Comparison of ENCODE assay signal across 2 worm cellular contexts in genomic region chrX:13687655-13688054, ce11.
A peak's percentile ranks its signal among the peaks of the same experiment; 100 is the strongest.
TF ChIP-seq lines count a peak whose summit lies in the region.

adm-2 (plus strand) TSS chrX:13687955.

TF ChIP-seq in whole organism, L3 larva, 47 proteins besides CTCF, POLR2A, EP300 and RAD21:
- TF ChIP-seq nhr-77 (tag; optimal IDR thresholded peaks at IDR 0.05; lab: Kevin White, UChicago) (no peak), pha-4 (tag; optimal IDR thresholded peaks at IDR 0.05; lab: Kevin White, UChicago) (peak; percentile 85)

TF ChIP-seq in whole organism, L4 larva, 104 proteins besides CTCF, POLR2A, EP300 and RAD21:
- TF ChIP-seq daf-16 (GFP tag; optimal IDR thresholded peaks at IDR 0.05; lab: Kevin White, UChicago) (no peak), daf-16 (tag; optimal IDR thresholded peaks at IDR 0.05; lab: Kevin White, UChicago) (peak; percentile 39), snpc-1.2 (GFP tag; IDR thresholded peaks at IDR 0.05; lab: Robert Waterston, UW) (no peak)

Comparison
In these comparisons a context has a peak if more than half of its experiments do, and no peak if none do; other contexts are left out.
1. Of the 28 proteins assayed by ChIP-seq in both whole organism, L4 larva and whole organism, L3 larva: peak only in whole organism, L4 larva: none; only in whole organism, L3 larva: pha-4; in both: none; in neither: 27.